Fruit fly (Drosophila melanogaster): ENCODE results near the gene OXA1L.

DNA sequence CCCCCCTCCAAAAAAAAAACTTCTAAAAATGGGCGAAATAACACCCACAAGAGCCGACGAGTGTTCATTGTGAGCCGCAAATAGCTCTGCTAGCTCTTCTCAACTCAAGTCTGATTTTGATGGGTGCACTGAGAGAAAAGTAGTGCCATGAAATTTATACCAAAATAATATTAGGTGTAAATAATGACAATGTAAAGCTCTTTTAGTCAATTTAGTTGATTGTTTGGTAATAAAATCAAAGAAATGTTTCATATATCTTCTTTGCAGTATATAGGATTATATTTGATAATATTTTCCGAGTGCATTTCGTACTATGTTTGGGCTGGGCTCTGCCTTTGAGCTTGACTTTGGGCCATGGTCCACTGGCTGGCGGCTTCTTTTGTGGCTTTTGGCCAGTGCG is 18.5 kb upstream of the OXA1L start:
- TF ChIP-seq insv (optimal IDR thresholded peaks at IDR 0.05) (no peak), h (optimal IDR thresholded peaks at IDR 0.05) (no peak)

Data from Kc167 (cell line).